Fruit fly (Drosophila melanogaster) whole organism, pupa: ENCODE data around the gene nes.

Source experiments
- CG10348 ChIP-seq: fragments of 200-800 bp; sonication (Bioruptor generic); IDR thresholded peaks from 2 replicates; pipeline ENCODE4 v1.3.6; 2022; ENCODE audit warnings: missing biosample characterization, missing genetic modification characterization
- CG12605 ChIP-seq: fragments of 200-800 bp; sonication (Bioruptor generic); IDR thresholded peaks from 2 replicates; pipeline ENCODE4 v1.3.6; 2022; ENCODE audit warnings: missing biosample characterization, missing genetic modification characterization
- CG13204 ChIP-seq: fragments of 200-800 bp; sonication (Bioruptor generic); optimal IDR thresholded peaks from 2 replicates; lab custom pipeline; 2018; ENCODE audit warnings: missing biosample characterization, mild to moderate bottlenecking, missing genetic modification characterization, moderate library complexity
- CG14655 ChIP-seq: fragments of 200-800 bp; sonication (Bioruptor generic); optimal IDR thresholded peaks from 3 replicates; lab custom pipeline; 2017; ENCODE audit warnings: mild to moderate bottlenecking, missing biosample characterization, missing genetic modification reagents, missing genetic modification characterization
- CG15710 ChIP-seq: fragments of 200-800 bp; sonication (Bioruptor generic); optimal IDR thresholded peaks from 2 replicates; lab custom pipeline; 2018; ENCODE audit warnings: missing biosample characterization, mild to moderate bottlenecking, missing genetic modification characterization, moderate library complexity
- CG17806 ChIP-seq: fragments of 200-800 bp; sonication (Bioruptor generic); optimal IDR thresholded peaks from 2 replicates; lab custom pipeline; 2018; ENCODE audit warnings: missing biosample characterization, mild to moderate bottlenecking, missing genetic modification characterization, moderate library complexity
- CG32121 ChIP-seq: fragments of 200-800 bp; sonication (Bioruptor generic); IDR thresholded peaks from 2 replicates; pipeline ENCODE4 v1.3.6; 2022; ENCODE audit warnings: missing biosample characterization, missing genetic modification characterization
- CG34367 ChIP-seq: fragments of 200-800 bp; sonication (Bioruptor generic); optimal IDR thresholded peaks from 2 replicates; lab custom pipeline; 2018; ENCODE audit warnings: missing biosample characterization, mild to moderate bottlenecking, missing genetic modification characterization
- CG4496 ChIP-seq: fragments of 200-800 bp; sonication (Bioruptor generic); IDR thresholded peaks from 3 replicates; pipeline ENCODE4 v1.3.6; 2022; ENCODE audit warnings: missing biosample characterization, missing genetic modification characterization
- CG8159 ChIP-seq: fragments of 200-800 bp; sonication (Bioruptor generic); optimal IDR thresholded peaks from 3 replicates; lab custom pipeline; 2018; ENCODE audit warnings: missing biosample characterization, mild to moderate bottlenecking, missing genetic modification characterization, moderate library complexity
- CG8301 ChIP-seq: fragments of 200-800 bp; sonication (Bioruptor generic); optimal IDR thresholded peaks from 2 replicates; lab custom pipeline; 2018; ENCODE audit warnings: missing biosample characterization, mild to moderate bottlenecking, missing genetic modification characterization
- CG9948 ChIP-seq: fragments of 200-800 bp; sonication (Bioruptor generic); optimal IDR thresholded peaks from 2 replicates; lab custom pipeline; 2018; ENCODE audit warnings: missing biosample characterization, mild to moderate bottlenecking, missing genetic modification characterization, moderate library complexity
- D1 ChIP-seq: fragments of 200-800 bp; sonication (Bioruptor generic); optimal IDR thresholded peaks from 2 replicates; lab custom pipeline; 2018; ENCODE audit warnings: missing biosample characterization, mild to moderate bottlenecking, missing genetic modification characterization, moderate library complexity
- EcR ChIP-seq: fragments of 200-800 bp; sonication (Bioruptor generic); optimal IDR thresholded peaks from 3 replicates; lab custom pipeline; 2019; ENCODE audit warnings: missing biosample characterization, missing genetic modification characterization, mild to moderate bottlenecking, moderate library complexity, missing genetic modification reagents
- Ets98B ChIP-seq: fragments of 200-800 bp; sonication (Bioruptor generic); IDR thresholded peaks from 2 replicates; pipeline ENCODE4 v1.3.6; 2022; ENCODE audit warnings: missing biosample characterization, missing genetic modification characterization
- Pif1A ChIP-seq: fragments of 200-800 bp; sonication (Bioruptor generic); optimal IDR thresholded peaks from 3 replicates; lab custom pipeline; 2016; ENCODE audit warnings: missing biosample characterization, missing genetic modification characterization
- Pif1B ChIP-seq: fragments of 200-800 bp; sonication (Bioruptor generic); optimal IDR thresholded peaks from 3 replicates; lab custom pipeline; 2016; ENCODE audit warnings: missing biosample characterization, missing genetic modification characterization
- Snoo ChIP-seq: fragments of 200-800 bp; sonication (Bioruptor generic); optimal IDR thresholded peaks from 3 replicates; lab custom pipeline; 2017; ENCODE audit warnings: missing biosample characterization, mild to moderate bottlenecking, missing genetic modification characterization, inconsistent platforms
- fd96Ca ChIP-seq: fragments of 200-800 bp; sonication (Bioruptor generic); IDR thresholded peaks from 3 replicates; pipeline ENCODE4 v1.3.6; 2022; ENCODE audit warnings: missing biosample characterization, missing genetic modification characterization
- gl ChIP-seq: fragments of 200-800 bp; sonication (Bioruptor generic); optimal IDR thresholded peaks from 2 replicates; lab custom pipeline; 2018; ENCODE audit warnings: missing biosample characterization, mild to moderate bottlenecking, missing genetic modification characterization
- rn ChIP-seq: fragments of 200-800 bp; sonication (Bioruptor generic); IDR thresholded peaks from 2 replicates; pipeline ENCODE4 v1.3.6; 2022; ENCODE audit warnings: missing biosample characterization, missing genetic modification characterization

The nes gene

dm6 chr3L:19237780-19238179 is 22.7 kb downstream of the nes start:
- TF ChIP-seq CG15710 (tag; lab: Kevin White, UChicago) (no peak), rn (GFP tag; lab: Robert Waterston, UW) (no peak), CG13204 (GFP tag; lab: Kevin White, UChicago) (no peak), CG10348 (GFP tag; lab: Robert Waterston, UW) (no peak), gl (tag; lab: Kevin White, UChicago) (no peak), CG14655 (GFP tag; lab: Kevin White, UChicago) (no peak), CG32121 (no peak), CG4496 (GFP tag; lab: Robert Waterston, UW) (no peak), Snoo (no peak), Pif1A (no peak), fd96Ca (GFP tag; lab: Robert Waterston, UW) (no peak), CG17806 (tag; lab: Kevin White, UChicago) (no peak), D1 (tag; lab: Kevin White, UChicago) (no peak)

- TF ChIP-seq CG4496 (GFP tag; lab: Robert Waterston, UW) = no peak
- TF ChIP-seq CG10348 (GFP tag; lab: Robert Waterston, UW) = no peak
Measured at dm6 chr3L:19236554-19236953, 23.9 kb downstream of the nes start.

DNA sequence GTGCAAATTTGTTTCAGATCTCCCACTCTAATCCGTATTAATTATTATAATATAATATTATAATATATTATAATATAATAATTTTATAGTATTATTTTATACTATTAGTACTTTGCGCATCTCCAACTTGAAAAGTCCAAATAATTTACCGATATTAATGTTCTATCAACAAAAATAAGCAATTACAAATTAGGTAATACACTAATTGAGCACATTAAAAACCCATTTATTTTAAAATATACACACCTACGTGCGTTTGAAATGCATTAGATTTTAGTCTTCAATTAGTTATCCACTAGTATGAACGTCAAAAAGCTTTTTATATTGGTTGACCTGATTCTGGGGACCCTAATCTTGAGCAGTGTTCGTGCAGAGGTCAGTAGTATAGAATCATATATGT is 24.4 kb downstream of the nes start, which contains the start of gene CG33647:
CG33647 (plus strand) TSS at position 301 of the 400 bp plus-strand sequence.
- TF ChIP-seq CG12605 (GFP tag; lab: Robert Waterston, UW) = no peak
- TF ChIP-seq gl (tag; lab: Kevin White, UChicago) = no peak
- TF ChIP-seq CG13204 (GFP tag; lab: Kevin White, UChicago) = no peak
- TF ChIP-seq CG10348 (GFP tag; lab: Robert Waterston, UW) = no peak
- no peak for TF ChIP-seq CG15710 (tag; lab: Kevin White, UChicago)
- no peak for TF ChIP-seq EcR (GFP tag; lab: Kevin White, UChicago)
- no peak for TF ChIP-seq rn (GFP tag; lab: Robert Waterston, UW)
- TF ChIP-seq fd96Ca (GFP tag; lab: Robert Waterston, UW) = no peak

DNA sequence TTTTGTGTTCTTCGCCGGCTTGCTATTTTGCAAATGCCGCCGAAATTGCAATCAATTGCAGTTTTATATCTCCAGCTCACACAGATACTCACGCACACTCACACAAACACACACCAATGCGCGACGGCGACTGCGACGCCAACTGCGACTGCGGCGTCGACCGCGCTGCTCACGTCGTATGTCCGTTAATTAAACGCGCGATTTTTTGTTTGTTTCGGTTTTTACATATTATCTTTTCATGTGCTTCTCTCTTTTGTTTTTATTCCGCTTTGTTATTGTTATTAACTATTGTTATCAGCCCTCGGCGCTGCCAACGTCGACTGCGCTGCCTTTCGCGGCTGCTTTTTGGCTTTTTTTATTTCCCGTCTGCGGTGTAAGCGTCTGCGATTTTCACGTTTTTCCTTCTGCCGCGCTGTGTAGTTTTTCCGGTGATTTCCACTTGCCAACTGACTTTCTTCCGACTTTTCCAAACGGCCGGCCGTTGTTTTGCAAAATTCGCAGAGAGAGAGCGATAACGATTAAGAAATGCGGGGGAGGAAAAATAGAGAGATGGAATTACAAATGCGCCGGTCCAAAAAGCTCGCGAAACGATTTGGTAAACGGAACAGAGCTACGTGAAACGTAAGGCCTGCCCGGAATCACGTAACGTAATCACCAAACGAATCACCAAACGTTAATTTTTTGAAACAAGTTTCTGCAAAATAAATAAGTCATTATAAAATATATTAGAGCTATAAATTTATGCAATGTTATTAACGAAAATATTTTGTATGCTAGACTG is 25.4 kb downstream of the nes start, which contains the start of gene fz2:
fz2 (minus strand) TSS at position 452 of the 781 bp plus-strand sequence.
- TF ChIP-seq rn (GFP tag; lab: Robert Waterston, UW) (no peak), CG8159 (no peak), CG4496 (GFP tag; lab: Robert Waterston, UW) (peak; percentile 47; the same call in 1 of the 3 replicates), Pif1B (no peak), gl (tag; lab: Kevin White, UChicago) (no peak), CG8301 (no peak), CG34367 (tag; lab: Kevin White, UChicago) (no peak), D1 (tag; lab: Kevin White, UChicago) (no peak), CG32121 (0 out of 2 replicates have a peak, but pooled peaks have one; percentile 32), Pif1A (no peak), Snoo (no peak), fd96Ca (GFP tag; lab: Robert Waterston, UW) (no peak), CG13204 (GFP tag; lab: Kevin White, UChicago) (no peak), CG10348 (GFP tag; lab: Robert Waterston, UW) (no peak), CG12605 (GFP tag; lab: Robert Waterston, UW) (no peak), CG15710 (tag; lab: Kevin White, UChicago) (no peak)

- TF ChIP-seq CG12605 (GFP tag; lab: Robert Waterston, UW) (peak; percentile 89), Ets98B (GFP tag; lab: Robert Waterston, UW) (peak; percentile 87), EcR (GFP tag; lab: Kevin White, UChicago) (no peak), Pif1A (no peak), CG14655 (GFP tag; lab: Kevin White, UChicago) (peak; percentile 79), CG13204 (GFP tag; lab: Kevin White, UChicago) (peak; percentile 35), CG4496 (GFP tag; lab: Robert Waterston, UW) (peak; percentile 90), CG9948 (tag; lab: Kevin White, UChicago) (peak; percentile 26), CG32121 (peak; percentile 21; the same call in 1 of the 2 replicates), Snoo (no peak), CG8301 (peak; percentile 45), CG10348 (GFP tag; lab: Robert Waterston, UW) (no peak), CG34367 (tag; lab: Kevin White, UChicago) (peak; percentile 46), rn (GFP tag; lab: Robert Waterston, UW) (0 out of 2 replicates have a peak, but pooled peaks have one; percentile 42), gl (tag; lab: Kevin White, UChicago) (peak; percentile 65), fd96Ca (GFP tag; lab: Robert Waterston, UW) (peak; percentile 80), CG8159 (peak; percentile 11), CG15710 (tag; lab: Kevin White, UChicago) (peak; percentile 36)
- TF ChIP-seq, all 21 proteins: peak for 14
Measured at dm6 chr3L:19233798-19234781, 26.4 kb downstream of the nes start.
